Worm (Caenorhabditis elegans) whole organism, young adult: Measurements from ENCODE around the gene Y47D3A.1.

Experiments
- B0019.2 ChIP-seq: fragments of 200-800 bp; sonication (Bioruptor generic); conservative IDR thresholded peaks from 2 replicates; pipeline ENCODE4 v1.3.6; 2022; ENCODE audit warnings: missing genetic modification reagents, missing genetic modification characterization, missing compliant biosample characterization
- B0035.1 ChIP-seq: sonication (generic microtip); optimal IDR thresholded peaks from 2 replicates; lab custom pipeline; 2016; ENCODE audit warnings: missing genetic modification characterization, mild to moderate bottlenecking, missing compliant biosample characterization, missing genotype, missing genetic modification reagents
- B0336.3 ChIP-seq: fragments of 200-800 bp; sonication (Bioruptor generic); IDR thresholded peaks from 2 replicates; pipeline ENCODE4 v1.3.6; 2022; ENCODE audit warnings: missing genetic modification characterization, missing compliant biosample characterization
- C06A6.2 ChIP-seq: fragments of 200-800 bp; sonication (Bioruptor generic); conservative IDR thresholded peaks from 2 replicates; pipeline ENCODE4 v1.3.6; 2022; ENCODE audit warnings: missing genetic modification characterization, missing compliant biosample characterization
- D2030.7 ChIP-seq: fragments of 200-800 bp; sonication (Bioruptor generic); IDR thresholded peaks from 2 replicates; pipeline ENCODE4 v1.3.6; 2022; ENCODE audit warnings: missing genetic modification reagents, missing genetic modification characterization, missing compliant biosample characterization
- F33H1.4 ChIP-seq: fragments of 200-800 bp; sonication (Bioruptor generic); IDR thresholded peaks from 2 replicates; pipeline ENCODE4 v1.3.6; 2022; ENCODE audit warnings: missing genetic modification reagents, missing genetic modification characterization, missing compliant biosample characterization
- F57A8.1 ChIP-seq: fragments of 200-800 bp; sonication (Bioruptor generic); optimal IDR thresholded peaks from 2 replicates; lab custom pipeline; 2018; ENCODE audit warnings: mild to moderate bottlenecking, missing genetic modification characterization, moderate library complexity, missing compliant biosample characterization
- K12H6.12 ChIP-seq: fragments of 200-800 bp; sonication (Bioruptor generic); optimal IDR thresholded peaks from 2 replicates; lab custom pipeline; 2018; ENCODE audit warnings: mild to moderate bottlenecking, missing genetic modification characterization, missing compliant biosample characterization
- Y53F4B.3 ChIP-seq: fragments of 200-800 bp; sonication (Bioruptor generic); IDR thresholded peaks from 2 replicates; pipeline ENCODE4 v1.3.6; 2022; ENCODE audit warnings: missing genetic modification reagents, missing genetic modification characterization, missing compliant biosample characterization
- Y95B8A.8 ChIP-seq: fragments of 200-800 bp; sonication (Bioruptor generic); IDR thresholded peaks from 2 replicates; pipeline ENCODE4 v1.3.6; 2022; ENCODE audit warnings: missing genetic modification reagents, missing genetic modification characterization, missing compliant biosample characterization
- athp-1 ChIP-seq: sonication (generic microtip); optimal IDR thresholded peaks from 2 replicates; lab custom pipeline; 2017; ENCODE audit warnings: mild to moderate bottlenecking, missing genetic modification characterization, missing compliant biosample characterization
- attf-5 ChIP-seq: fragments of 200-800 bp; sonication (Bioruptor generic); optimal IDR thresholded peaks from 2 replicates; lab custom pipeline; 2018; ENCODE audit warnings: mild to moderate bottlenecking, missing genetic modification characterization, missing compliant biosample characterization
- bed-1 ChIP-seq: fragments of 200-800 bp; sonication (Bioruptor generic); IDR thresholded peaks from 2 replicates; pipeline ENCODE4 v1.3.6; 2022; ENCODE audit warnings: missing genetic modification reagents, missing genetic modification characterization, missing compliant biosample characterization
- ccch-3 ChIP-seq: fragments of 200-800 bp; sonication (Bioruptor generic); optimal IDR thresholded peaks from 2 replicates; lab custom pipeline; 2018; ENCODE audit warnings: mild to moderate bottlenecking, missing genetic modification characterization, missing compliant biosample characterization
- cebp-1 ChIP-seq, 2 experiments: fragments of 200-800 bp in 1 of 2; sonication (Bioruptor generic) in 1 of 2; sonication (generic microtip) in 1 of 2; IDR thresholded peaks in 1 of 2; optimal IDR thresholded peaks in 1 of 2; 2 replicates each; pipeline versions ENCODE4 v1.3.6 to Lab custom; 2017 to 2022; ENCODE audit warnings: missing compliant biosample characterization in 2 of 2, missing genetic modification characterization in 2 of 2, mild to moderate bottlenecking in 1 of 2, missing genetic modification reagents in 1 of 2, moderate library complexity in 1 of 2
- ceh-40 ChIP-seq: fragments of 200-800 bp; sonication (Bioruptor generic); IDR thresholded peaks from 2 replicates; pipeline ENCODE4 v1.3.6; 2022; ENCODE audit warnings: missing genetic modification characterization, missing compliant biosample characterization
- ceh-79 ChIP-seq: sonication (generic microtip); optimal IDR thresholded peaks from 2 replicates; lab custom pipeline; 2017; ENCODE audit warnings: mild to moderate bottlenecking, missing genetic modification characterization, missing compliant biosample characterization
- ceh-91 ChIP-seq: fragments of 200-800 bp; sonication (Bioruptor generic); IDR thresholded peaks from 2 replicates; pipeline ENCODE4 v1.3.6; 2022; ENCODE audit warnings: missing genetic modification reagents, missing genetic modification characterization, missing compliant biosample characterization
- chd-7 ChIP-seq: sonication (generic microtip); optimal IDR thresholded peaks from 2 replicates; lab custom pipeline; 2016; ENCODE audit warnings: mild to moderate bottlenecking, missing genetic modification characterization, moderate library complexity, missing compliant biosample characterization
- dox-1 ChIP-seq: fragments of 200-800 bp; sonication (Bioruptor generic); IDR thresholded peaks from 2 replicates; pipeline ENCODE4 v1.3.6; 2022; ENCODE audit warnings: missing genetic modification reagents, missing genetic modification characterization, missing compliant biosample characterization
- dpff-1 ChIP-seq: sonication (generic microtip); optimal IDR thresholded peaks from 2 replicates; lab custom pipeline; 2017; ENCODE audit warnings: mild to moderate bottlenecking, missing genetic modification characterization, missing compliant biosample characterization
- efl-1 ChIP-seq: fragments of 150-350 bp; optimal IDR thresholded peaks from 2 replicates; lab custom pipeline; 2014; ENCODE audit warnings: missing biosample characterization, missing genetic modification reagents, missing genetic modification characterization
- ekl-4 ChIP-seq: fragments of 200-800 bp; sonication (Bioruptor generic); IDR thresholded peaks from 2 replicates; pipeline ENCODE4 v1.3.6; 2022; ENCODE audit warnings: missing genetic modification reagents, missing genetic modification characterization, missing compliant biosample characterization
- ets-4 ChIP-seq: fragments of 200-800 bp; sonication (Bioruptor generic); optimal IDR thresholded peaks from 2 replicates; lab custom pipeline; 2018; ENCODE audit warnings: mild to moderate bottlenecking, missing genetic modification characterization, missing compliant biosample characterization
- let-607 ChIP-seq, 2 experiments: fragments of 200-800 bp in 1 of 2; sonication (Bioruptor generic) in 1 of 2; sonication (generic microtip) in 1 of 2; optimal IDR thresholded peaks; 2 replicates each; lab custom pipeline; 2016 to 2018; ENCODE audit warnings: mild to moderate bottlenecking in 2 of 2, missing compliant biosample characterization in 2 of 2, missing genetic modification characterization in 2 of 2, moderate library complexity in 2 of 2, missing genotype in 1 of 2
- lin-26 ChIP-seq: fragments of 200-800 bp; sonication (Bioruptor generic); IDR thresholded peaks from 2 replicates; pipeline ENCODE4 v1.3.6; 2022; ENCODE audit warnings: missing genetic modification reagents, missing genetic modification characterization, missing compliant biosample characterization
- lin-35 ChIP-seq, 3 experiments: fragments of 150-350 bp in 2 of 3; sonication (generic microtip) in 1 of 3; optimal IDR thresholded peaks; 2 replicates each; lab custom pipeline; 2014 to 2018; ENCODE audit warnings: missing biosample characterization in 3 of 3, missing genetic modification characterization in 3 of 3, missing genetic modification reagents in 3 of 3
- madf-10 ChIP-seq: sonication (generic microtip); optimal IDR thresholded peaks from 2 replicates; lab custom pipeline; 2016; ENCODE audit warnings: mild to moderate bottlenecking, missing genetic modification characterization, missing compliant biosample characterization
- madf-6 ChIP-seq: fragments of 200-800 bp; sonication (Bioruptor generic); IDR thresholded peaks from 2 replicates; pipeline ENCODE4 v1.3.6; 2022; ENCODE audit warnings: missing genetic modification reagents, missing genetic modification characterization, missing compliant biosample characterization
- nfya-2 ChIP-seq: fragments of 200-800 bp; sonication (Bioruptor generic); IDR thresholded peaks from 2 replicates; pipeline ENCODE4 v1.3.6; 2022; ENCODE audit warnings: missing genetic modification reagents, missing genetic modification characterization, missing compliant biosample characterization
- rcor-1 ChIP-seq: fragments of 200-800 bp; sonication (Bioruptor generic); IDR thresholded peaks from 2 replicates; pipeline ENCODE4 v1.3.6; 2022; ENCODE audit warnings: missing genetic modification reagents, missing genetic modification characterization, missing compliant biosample characterization
- repo-1 ChIP-seq: sonication (generic microtip); optimal IDR thresholded peaks from 2 replicates; lab custom pipeline; 2017; ENCODE audit warnings: mild to moderate bottlenecking, missing genetic modification characterization, missing compliant biosample characterization
- sdz-38 ChIP-seq: sonication (generic microtip); optimal IDR thresholded peaks from 2 replicates; lab custom pipeline; 2016; ENCODE audit warnings: missing genotype, missing genetic modification characterization, missing compliant biosample characterization
- snpc-1.3 ChIP-seq: sonication (generic microtip); optimal IDR thresholded peaks from 2 replicates; lab custom pipeline; 2017; ENCODE audit warnings: missing genetic modification characterization, mild to moderate bottlenecking, missing compliant biosample characterization, antibody characterized with exemption, moderate library complexity, missing genotype, missing genetic modification reagents; ENCODE audit not compliant: insufficient read depth
- snpc-4 ChIP-seq, 5 experiments: fragments of 150-350 bp in 1 of 5; sonication (generic microtip) in 4 of 5; optimal IDR thresholded peaks; 2 replicates each; lab custom pipeline; 2014 to 2018; ENCODE audit warnings: missing genetic modification characterization in 5 of 5, missing biosample characterization in 3 of 5, antibody characterized with exemption in 2 of 5, mild to moderate bottlenecking in 2 of 5, missing compliant biosample characterization in 2 of 5, missing genotype in 2 of 5, moderate library complexity in 2 of 5, missing genetic modification reagents in 1 of 5
- unc-62 ChIP-seq: fragments of 150-350 bp; optimal IDR thresholded peaks from 2 replicates; lab custom pipeline; 2014; ENCODE audit warnings: missing biosample characterization, missing genetic modification reagents, missing genetic modification characterization
- zfh-2 ChIP-seq: fragments of 200-800 bp; sonication (Bioruptor generic); conservative IDR thresholded peaks from 2 replicates; pipeline ENCODE4 v1.3.6; 2022; ENCODE audit warnings: missing genetic modification reagents, missing genetic modification characterization, missing compliant biosample characterization
- ztf-26 ChIP-seq: sonication (generic microtip); optimal IDR thresholded peaks from 2 replicates; lab custom pipeline; 2017; ENCODE audit warnings: missing genetic modification characterization, missing compliant biosample characterization
- ztf-3 ChIP-seq: fragments of 200-800 bp; sonication (Bioruptor generic); optimal IDR thresholded peaks from 2 replicates; lab custom pipeline; 2018; ENCODE audit warnings: mild to moderate bottlenecking, missing genetic modification characterization, missing compliant biosample characterization

The Y47D3A.1 gene

DNA sequence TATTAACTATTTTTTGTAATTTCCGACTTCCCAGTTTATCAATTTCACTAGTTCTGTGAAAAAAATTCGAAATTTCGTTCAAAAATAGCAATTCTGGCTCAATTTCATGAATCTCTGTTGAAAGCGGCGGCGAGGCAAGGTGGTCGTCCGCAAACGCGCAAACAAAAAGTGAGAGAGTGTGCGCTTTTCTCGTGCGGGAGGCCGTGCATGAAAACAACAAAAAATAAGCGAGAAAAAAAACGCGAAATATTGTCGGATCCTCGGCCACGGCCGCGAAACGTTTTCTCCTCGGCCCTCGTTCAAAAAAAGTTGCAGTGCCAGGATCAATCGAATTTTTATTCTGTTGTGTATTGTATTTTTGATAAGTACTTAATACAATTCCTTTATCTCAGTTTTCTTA is 28.9 kb downstream of the Y47D3A.1 start (continued):
- TF ChIP-seq ccch-3 (GFP tag; lab: Kevin White, UChicago) (no peak), lin-35 (GFP tag; optimal IDR thresholded peaks at IDR 0.05; lab: Kevin White, UChicago) (peak in 1 of 3 experiments; percentile 11), chd-7 (tag; lab: Kevin White, UChicago) (no peak), snpc-4 (GFP tag; optimal IDR thresholded peaks at IDR 0.05; lab: Kevin White, UChicago) (no peak), snpc-4 (tag; optimal IDR thresholded peaks at IDR 0.05; lab: Kevin White, UChicago) (peak in 3 of 4 experiments; percentile 22 to 42 (median 33)), ztf-26 (no peak), ceh-79 (tag; lab: Kevin White, UChicago) (no peak), ceh-40 (GFP tag; lab: Robert Waterston, UW) (no peak), repo-1 (no peak), D2030.7 (GFP tag; lab: Robert Waterston, UW) (no peak), ztf-3 (GFP tag; lab: Kevin White, UChicago) (no peak), F33H1.4 (GFP tag; lab: Robert Waterston, UW) (0 out of 2 replicates have a peak, but pooled peaks have one; percentile 24), B0019.2 (no peak), attf-5 (peak; percentile 87), bed-1 (GFP tag; lab: Robert Waterston, UW) (no peak), ceh-91 (GFP tag; lab: Robert Waterston, UW) (no peak), ets-4 (GFP tag; lab: Kevin White, UChicago) (no peak), cebp-1 (GFP tag; IDR thresholded peaks at IDR 0.05; lab: Robert Waterston, UW) (no peak), cebp-1 (tag; optimal IDR thresholded peaks at IDR 0.05; lab: Kevin White, UChicago) (peak; percentile 71), sdz-38 (tag; lab: Kevin White, UChicago) (no peak), let-607 (tag; optimal IDR thresholded peaks at IDR 0.05; lab: Kevin White, UChicago) (peak in 1 of 2 experiments; percentile 5), unc-62 (GFP tag; lab: Kevin White, UChicago) (no peak), B0336.3 (GFP tag; lab: Robert Waterston, UW) (0 out of 2 replicates have a peak, but pooled peaks have one; percentile 29), C06A6.2 (GFP tag; lab: Robert Waterston, UW) (0 out of 2 replicates have a peak, but pooled peaks have one; percentile 45), rcor-1 (GFP tag; lab: Robert Waterston, UW) (0 out of 2 replicates have a peak, but pooled peaks have one; percentile 15), ekl-4 (0 out of 2 replicates have a peak, but pooled peaks have one; percentile 38), Y53F4B.3 (GFP tag; lab: Robert Waterston, UW) (no peak), nfya-2 (GFP tag; lab: Robert Waterston, UW) (no peak), lin-26 (GFP tag; lab: Robert Waterston, UW) (no peak), dpff-1 (no peak), madf-10 (peak; percentile 9), K12H6.12 (tag; lab: Kevin White, UChicago) (peak; percentile 55), snpc-1.3 (tag; lab: Kevin White, UChicago) (no peak), F57A8.1 (GFP tag; lab: Kevin White, UChicago) (no peak), athp-1 (tag; lab: Kevin White, UChicago) (no peak), dox-1 (GFP tag; lab: Robert Waterston, UW) (peak; percentile 90), efl-1 (GFP tag; lab: Kevin White, UChicago) (no peak), Y95B8A.8 (GFP tag; lab: Robert Waterston, UW) (no peak), madf-6 (GFP tag; lab: Robert Waterston, UW) (no peak), B0035.1 (no peak), zfh-2 (GFP tag; lab: Robert Waterston, UW) (peak; percentile 81)
